Worm (Caenorhabditis elegans) whole organism, L4/young adult: ENCODE results near the gene zmp-4.

ENCODE experiments used
- W03F9.2 ChIP-seq: fragments of 150-350 bp; optimal IDR thresholded peaks from 2 replicates; lab custom pipeline; 2014; ENCODE audit warnings: missing biosample characterization, missing genetic modification characterization
- dao-5 ChIP-seq: sonication (generic microtip); optimal IDR thresholded peaks from 2 replicates; lab custom pipeline; 2016; ENCODE audit warnings: missing genotype, missing genetic modification characterization, moderate library complexity, missing compliant biosample characterization

DNA sequence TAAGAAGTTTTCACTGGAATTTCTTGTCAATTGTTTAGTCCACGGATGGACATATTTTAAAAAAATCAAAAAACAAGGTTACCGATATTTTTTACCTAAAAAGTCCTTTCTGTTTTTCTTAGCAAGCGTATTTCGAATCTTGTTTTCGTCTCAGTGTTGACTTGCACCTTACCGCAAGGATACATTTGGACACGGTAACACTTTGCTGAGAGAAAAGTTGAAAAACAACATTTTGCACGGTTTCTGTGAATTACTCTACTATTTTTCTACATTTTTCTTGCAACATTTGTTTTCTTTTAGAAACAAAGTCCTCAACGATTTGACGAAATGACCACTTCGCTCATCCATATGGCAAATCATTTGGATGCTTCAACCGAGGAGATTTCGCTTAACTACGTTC is 28.1 kb upstream of the zmp-4 start, which contains the start of gene hil-1:
- no peak for TF ChIP-seq dao-5 (tag; lab: Kevin White, UChicago)
- no peak for TF ChIP-seq W03F9.2 (tag; lab: Kevin White, UChicago)
